Fruit fly (Drosophila melanogaster) whole organism, embryonic: ENCODE measurements around the gene CG43354.

Experiments
- ATbp ChIP-seq: fragments of 200-800 bp; sonication (Bioruptor generic); optimal IDR thresholded peaks from 2 replicates; lab custom pipeline; 2017; ENCODE audit warnings: missing biosample characterization, mild to moderate bottlenecking, missing genetic modification characterization, missing genetic modification reagents
- Asciz ChIP-seq: fragments of 200-800 bp; sonication (Bioruptor generic); optimal IDR thresholded peaks from 2 replicates; lab custom pipeline; 2017; ENCODE audit warnings: missing biosample characterization, mild to moderate bottlenecking, missing genetic modification characterization, missing genetic modification reagents
- Blimp-1 ChIP-seq: fragments of 200-800 bp; sonication (Bioruptor generic); optimal IDR thresholded peaks from 3 replicates; lab custom pipeline; 2018; ENCODE audit warnings: missing biosample characterization, missing genetic modification characterization, mild to moderate bottlenecking, moderate library complexity, missing genetic modification reagents
- CG10321 ChIP-seq: fragments of 200-800 bp; sonication (Bioruptor generic); IDR thresholded peaks from 2 replicates; pipeline ENCODE4 v1.3.6; 2022; ENCODE audit warnings: missing biosample characterization, missing genetic modification characterization
- CG10431 ChIP-seq: fragments of 200-800 bp; sonication (Bioruptor generic); optimal IDR thresholded peaks from 3 replicates; lab custom pipeline; 2018; ENCODE audit warnings: missing biosample characterization, mild to moderate bottlenecking, missing genetic modification characterization
- CG11093 ChIP-seq: fragments of 200-800 bp; sonication (Bioruptor generic); IDR thresholded peaks from 3 replicates; pipeline ENCODE4 v1.3.6; 2022; ENCODE audit warnings: missing biosample characterization, missing genetic modification characterization
- CG13287 ChIP-seq: fragments of 200-800 bp; sonication (Bioruptor generic); IDR thresholded peaks from 2 replicates; pipeline ENCODE4 v1.3.6; 2022; ENCODE audit warnings: missing biosample characterization, missing genetic modification characterization; ENCODE audit not compliant: partially characterized antibody
- CG15696 ChIP-seq: fragments of 200-800 bp; sonication (Bioruptor generic); optimal IDR thresholded peaks from 2 replicates; lab custom pipeline; 2019; ENCODE audit warnings: missing biosample characterization, mild to moderate bottlenecking, missing genetic modification characterization, moderate library complexity
- CG17359 ChIP-seq: fragments of 200-800 bp; sonication (Bioruptor generic); optimal IDR thresholded peaks from 3 replicates; lab custom pipeline; 2018; ENCODE audit warnings: missing biosample characterization, mild to moderate bottlenecking, missing genetic modification characterization, moderate library complexity
- CG18262 ChIP-seq: fragments of 200-800 bp; optimal IDR thresholded peaks from 3 replicates; lab custom pipeline; 2019; ENCODE audit warnings: missing biosample characterization, mild to moderate bottlenecking, missing genetic modification characterization, moderate library complexity
- CG3281 ChIP-seq: fragments of 200-800 bp; sonication (Bioruptor generic); optimal IDR thresholded peaks from 3 replicates; lab custom pipeline; 2017; ENCODE audit warnings: missing biosample characterization, mild to moderate bottlenecking, missing genetic modification characterization
- CG33557 ChIP-seq: fragments of 200-800 bp; sonication (Bioruptor generic); optimal IDR thresholded peaks from 2 replicates; lab custom pipeline; 2019; ENCODE audit warnings: missing biosample characterization, mild to moderate bottlenecking, missing genetic modification characterization, moderate library complexity
- CG3407 ChIP-seq: fragments of 200-800 bp; sonication (Bioruptor generic); optimal IDR thresholded peaks from 2 replicates; lab custom pipeline; 2018; ENCODE audit warnings: missing biosample characterization, mild to moderate bottlenecking, missing genetic modification characterization
- CG3995 ChIP-seq: fragments of 200-800 bp; sonication (Bioruptor generic); optimal IDR thresholded peaks from 3 replicates; lab custom pipeline; 2016; ENCODE audit warnings: missing biosample characterization, missing genetic modification characterization
- CG43689 ChIP-seq: fragments of 200-800 bp; sonication (Bioruptor generic); IDR thresholded peaks from 2 replicates; pipeline ENCODE4 v1.3.6; 2022; ENCODE audit warnings: missing biosample characterization, missing genetic modification characterization
- CG6175 ChIP-seq: fragments of 200-800 bp; sonication (Bioruptor generic); IDR thresholded peaks from 3 replicates; pipeline ENCODE4 v1.3.6; 2022; ENCODE audit warnings: missing biosample characterization, missing genetic modification characterization
- CG6654 ChIP-seq: fragments of 200-800 bp; sonication (Bioruptor generic); optimal IDR thresholded peaks from 2 replicates; lab custom pipeline; 2017; ENCODE audit warnings: missing biosample characterization, mild to moderate bottlenecking, missing genetic modification characterization
- CG7745 ChIP-seq: fragments of 200-800 bp; sonication (Bioruptor generic); optimal IDR thresholded peaks from 2 replicates; lab custom pipeline; 2018; ENCODE audit warnings: missing biosample characterization, mild to moderate bottlenecking, missing genetic modification characterization, moderate library complexity
- CG7839 ChIP-seq: fragments of 200-800 bp; sonication (Bioruptor generic); optimal IDR thresholded peaks from 3 replicates; lab custom pipeline; 2018; ENCODE audit warnings: missing biosample characterization, mild to moderate bottlenecking, missing genetic modification characterization, moderate library complexity
- CG9876 ChIP-seq: fragments of 200-800 bp; sonication (Bioruptor generic); optimal IDR thresholded peaks from 2 replicates; lab custom pipeline; 2016; ENCODE audit warnings: missing biosample characterization, missing genetic modification characterization
- Camta ChIP-seq: fragments of 200-800 bp; sonication (Bioruptor generic); optimal IDR thresholded peaks from 2 replicates; lab custom pipeline; 2016; ENCODE audit warnings: missing biosample characterization, missing genetic modification characterization
- CoRest ChIP-seq: fragments of 200-800 bp; sonication (Bioruptor generic); optimal IDR thresholded peaks from 3 replicates; lab custom pipeline; 2018; ENCODE audit warnings: missing biosample characterization, mild to moderate bottlenecking, missing genetic modification characterization, moderate library complexity
- Drgx ChIP-seq: fragments of 200-800 bp; sonication (Bioruptor generic); IDR thresholded peaks from 2 replicates; pipeline ENCODE4 v1.3.6; 2022; ENCODE audit warnings: missing biosample characterization, missing genetic modification characterization
- Hmr ChIP-seq: fragments of 200-800 bp; sonication (Bioruptor generic); optimal IDR thresholded peaks from 3 replicates; lab custom pipeline; 2017; ENCODE audit warnings: mild to moderate bottlenecking, missing biosample characterization, missing genetic modification reagents, missing genetic modification characterization
- Med ChIP-seq: fragments of 200-800 bp; sonication (Bioruptor generic); peaks from one replicate; lab custom pipeline; 2016; ENCODE audit warnings: missing biosample characterization, missing genetic modification characterization, mild to moderate bottlenecking, inconsistent platforms, moderate library complexity
- Oaz ChIP-seq: fragments of 200-800 bp; sonication (Bioruptor generic); IDR thresholded peaks from 2 replicates; pipeline ENCODE4 v1.3.6; 2022; ENCODE audit warnings: missing biosample characterization, missing genetic modification characterization
- Optix ChIP-seq: fragments of 200-800 bp; sonication (Bioruptor generic); IDR thresholded peaks from 3 replicates; pipeline ENCODE4 v1.3.6; 2022; ENCODE audit warnings: missing biosample characterization, missing genetic modification characterization
- PHDP ChIP-seq: fragments of 200-800 bp; sonication (Bioruptor generic); optimal IDR thresholded peaks from 3 replicates; lab custom pipeline; 2018; ENCODE audit warnings: missing biosample characterization, mild to moderate bottlenecking, missing genetic modification characterization, moderate library complexity
- Spps ChIP-seq: fragments of 200-800 bp; sonication (Bioruptor generic); optimal IDR thresholded peaks from 2 replicates; lab custom pipeline; 2018; ENCODE audit warnings: missing biosample characterization, mild to moderate bottlenecking, missing genetic modification characterization
- bsh ChIP-seq, 2 experiments: fragments of 200-800 bp; sonication (Bioruptor generic); optimal IDR thresholded peaks; 2 replicates each; lab custom pipeline; 2017 to 2018; ENCODE audit warnings: mild to moderate bottlenecking in 2 of 2, missing biosample characterization in 2 of 2, missing genetic modification characterization in 2 of 2, moderate library complexity in 1 of 2
- cas ChIP-seq: fragments of 200-800 bp; sonication (Bioruptor generic); IDR thresholded peaks from 2 replicates; pipeline ENCODE4 v1.3.6; 2022; ENCODE audit warnings: missing biosample characterization, missing genetic modification characterization
- chm ChIP-seq: fragments of 200-800 bp; sonication (Bioruptor generic); IDR thresholded peaks from 2 replicates; pipeline ENCODE4 v1.3.6; 2022; ENCODE audit warnings: missing biosample characterization, missing genetic modification characterization
- corto ChIP-seq: fragments of 200-800 bp; sonication (Bioruptor generic); optimal IDR thresholded peaks from 2 replicates; lab custom pipeline; 2016; ENCODE audit warnings: missing biosample characterization, mild to moderate bottlenecking, missing genetic modification characterization, moderate library complexity
- crol ChIP-seq: fragments of 200-800 bp; sonication (Bioruptor generic); IDR thresholded peaks from 2 replicates; pipeline ENCODE4 v1.3.6; 2022; ENCODE audit warnings: missing biosample characterization, missing genetic modification characterization
- dimm ChIP-seq: fragments of 200-800 bp; sonication (Bioruptor generic); IDR thresholded peaks from 2 replicates; pipeline ENCODE4 v1.3.6; 2022; ENCODE audit warnings: missing biosample characterization, missing genetic modification characterization
- her ChIP-seq: fragments of 200-800 bp; sonication (Bioruptor generic); optimal IDR thresholded peaks from 2 replicates; lab custom pipeline; 2016; ENCODE audit warnings: missing biosample characterization, missing genetic modification characterization
- jing ChIP-seq: fragments of 200-800 bp; sonication (Bioruptor generic); optimal IDR thresholded peaks from 2 replicates; lab custom pipeline; 2018; ENCODE audit warnings: missing biosample characterization, mild to moderate bottlenecking, missing genetic modification characterization
- lov ChIP-seq, 2 experiments: fragments of 200-800 bp in 1 of 2; fragments of >200 bp in 1 of 2; sonication (Bioruptor generic) in 1 of 2; IDR thresholded peaks in 1 of 2; optimal IDR thresholded peaks in 1 of 2; 2 replicates in 1 of 2; 3 replicates in 1 of 2; pipeline versions ENCODE4 v1.3.6 to Lab custom; 2017 to 2022; ENCODE audit warnings: missing biosample characterization in 1 of 2, missing genetic modification characterization in 1 of 2
- nerfin-1 ChIP-seq: fragments of 200-800 bp; sonication (Bioruptor generic); optimal IDR thresholded peaks from 3 replicates; lab custom pipeline; 2019; ENCODE audit warnings: missing biosample characterization, mild to moderate bottlenecking, missing genetic modification characterization, moderate library complexity
- nerfin-2 ChIP-seq: fragments of 200-800 bp; sonication (Bioruptor generic); IDR thresholded peaks from 2 replicates; pipeline ENCODE4 v1.3.6; 2022; ENCODE audit warnings: missing biosample characterization, missing genetic modification characterization; ENCODE audit not compliant: partially characterized antibody
- nom ChIP-seq: fragments of 200-800 bp; sonication (Bioruptor generic); optimal IDR thresholded peaks from 2 replicates; lab custom pipeline; 2017; ENCODE audit warnings: missing biosample characterization, missing genetic modification characterization, mild to moderate bottlenecking, moderate library complexity, missing genetic modification reagents
- otp ChIP-seq: fragments of 200-800 bp; sonication (Bioruptor generic); IDR thresholded peaks from 3 replicates; pipeline ENCODE4, ENCODE4 v1.3.6; 2022; ENCODE audit warnings: missing biosample characterization, missing genetic modification characterization
- phol ChIP-seq: fragments of 200-800 bp; sonication (Bioruptor generic); optimal IDR thresholded peaks from 3 replicates; lab custom pipeline; 2018; ENCODE audit warnings: missing biosample characterization, mild to moderate bottlenecking, missing genetic modification characterization, moderate library complexity
- sens ChIP-seq: fragments of 200-800 bp; sonication (Bioruptor generic); peaks from one replicate; lab custom pipeline; 2016; ENCODE audit warnings: missing biosample characterization, missing genetic modification characterization
- sqz ChIP-seq: fragments of 200-800 bp; sonication (Bioruptor generic); optimal IDR thresholded peaks from 3 replicates; lab custom pipeline; 2018; ENCODE audit warnings: missing biosample characterization, mild to moderate bottlenecking, missing genetic modification characterization
- stc ChIP-seq: fragments of 200-800 bp; sonication (Bioruptor generic); IDR thresholded peaks from 2 replicates; pipeline ENCODE4 v1.3.6; 2022; ENCODE audit warnings: missing biosample characterization, missing genetic modification characterization
- sug ChIP-seq: fragments of 200-800 bp; optimal IDR thresholded peaks from 2 replicates; lab custom pipeline; 2019; ENCODE audit warnings: missing biosample characterization, mild to moderate bottlenecking, missing genetic modification characterization, moderate library complexity
- tx ChIP-seq: fragments of 200-800 bp; sonication (Bioruptor generic); optimal IDR thresholded peaks from 2 replicates; lab custom pipeline; 2016; ENCODE audit warnings: missing biosample characterization, missing genetic modification characterization
- unpg ChIP-seq: fragments of 200-800 bp; sonication (Bioruptor generic); optimal IDR thresholded peaks from 3 replicates; lab custom pipeline; 2018; ENCODE audit warnings: missing biosample characterization, mild to moderate bottlenecking, missing genetic modification characterization, moderate library complexity

CG43354 gene

dm6 chr2L:18327592-18328078 is 18.4 kb upstream of the CG43354 start:
- TF ChIP-seq Spps (tag; lab: Kevin White, UChicago), result no peak
- TF ChIP-seq Hmr (GFP tag; lab: Kevin White, UChicago), result peak; percentile 13
- TF ChIP-seq CG13287, result 0 out of 2 replicates have a peak, but pooled peaks have one; percentile 7
- peak; percentile 54 for TF ChIP-seq ATbp
- TF ChIP-seq jing (GFP tag; lab: Kevin White, UChicago), result no peak
- TF ChIP-seq CG33557 (GFP tag; lab: Kevin White, UChicago), result no peak
- peak; percentile 34 for TF ChIP-seq CG17359 (tag; lab: Kevin White, UChicago)
- TF ChIP-seq sens (GFP tag; lab: Kevin White, UChicago), result peak; percentile 73
- TF ChIP-seq CG6654 (GFP tag; lab: Kevin White, UChicago), result no peak
- peak; percentile 35 for TF ChIP-seq CG10431
- no peak for TF ChIP-seq phol
- TF ChIP-seq CG9876 (GFP tag; lab: Kevin White, UChicago), result no peak
- TF ChIP-seq CG43689 (GFP tag; lab: Robert Waterston, UW), result no peak
- peak; percentile 19 for TF ChIP-seq PHDP (tag; lab: Kevin White, UChicago)
- no peak for TF ChIP-seq dimm
- no peak for TF ChIP-seq CG11093
- peak; percentile 72 for TF ChIP-seq Drgx (GFP tag; lab: Robert Waterston, UW)
- TF ChIP-seq Optix (GFP tag; lab: Robert Waterston, UW), result no peak
- TF ChIP-seq lov (optimal IDR thresholded peaks at IDR 0.05; lab: Kevin White, UChicago), result no peak
- 0 out of 3 replicates have a peak, but pooled peaks have one; percentile 8 for TF ChIP-seq lov (GFP tag; IDR thresholded peaks at IDR 0.05; lab: Robert Waterston, UW)
- TF ChIP-seq cas (GFP tag; lab: Robert Waterston, UW), result no peak
- peak; percentile 5 for TF ChIP-seq CG3995 (GFP tag; lab: Kevin White, UChicago)
- TF ChIP-seq stc (GFP tag; lab: Robert Waterston, UW), result no peak
- peak; percentile 76 for TF ChIP-seq crol (GFP tag; lab: Robert Waterston, UW)
- peak; percentile 28 for TF ChIP-seq corto (GFP tag; lab: Kevin White, UChicago)
- TF ChIP-seq CG7839 (tag; lab: Kevin White, UChicago), result no peak
- TF ChIP-seq CG7745 (tag; lab: Kevin White, UChicago), result peak; percentile 34
- peak; percentile 14 for TF ChIP-seq sug (tag; lab: Kevin White, UChicago)
- peak in 1 of 2 experiments; percentile 37 for TF ChIP-seq bsh (GFP tag; optimal IDR thresholded peaks at IDR 0.05; lab: Kevin White, UChicago)
- TF ChIP-seq CG3407 (GFP tag; lab: Kevin White, UChicago), result peak; percentile 9
- TF ChIP-seq her, result no peak
- TF ChIP-seq CG6175 (GFP tag; lab: Robert Waterston, UW), result no peak
- peak; percentile 59 for TF ChIP-seq Asciz
- peak; percentile 4 for TF ChIP-seq CoRest (tag; lab: Kevin White, UChicago)
- TF ChIP-seq sqz (GFP tag; lab: Kevin White, UChicago), result peak; percentile 90
- TF ChIP-seq CG15696, result no peak
- no peak for TF ChIP-seq nerfin-1 (tag; lab: Kevin White, UChicago)
- TF ChIP-seq CG18262 (tag; lab: Kevin White, UChicago), result no peak
- TF ChIP-seq nerfin-2, result no peak
- TF ChIP-seq Oaz (GFP tag; lab: Robert Waterston, UW), result no peak
- peak; percentile 34 for TF ChIP-seq Blimp-1
- TF ChIP-seq Med, result peak; percentile 51
- no peak for TF ChIP-seq tx
- TF ChIP-seq CG10321 (GFP tag; lab: Robert Waterston, UW), result 0 out of 2 replicates have a peak, but pooled peaks have one; percentile 15
- TF ChIP-seq chm (GFP tag; lab: Robert Waterston, UW), result 0 out of 2 replicates have a peak, but pooled peaks have one; percentile 30
- peak; percentile 93 for TF ChIP-seq nom (GFP tag; lab: Kevin White, UChicago)
- no peak for TF ChIP-seq Camta (GFP tag; lab: Kevin White, UChicago)
- TF ChIP-seq unpg (GFP tag; lab: Kevin White, UChicago), result peak; percentile 13
- peak; percentile 47; the same call in 1 of the 3 replicates for TF ChIP-seq otp (GFP tag; lab: Robert Waterston, UW)
- peak; percentile 9 for TF ChIP-seq CG3281
